Worm (Caenorhabditis elegans) whole organism, midembryonic: ENCODE data around the gene T03F7.5.

ENCODE experiments used
- T22C8.4 ChIP-seq: fragments of 200-800 bp; sonication (Bioruptor generic); IDR thresholded peaks from 2 replicates; pipeline ENCODE4 v1.3.6; 2022; ENCODE audit warnings: missing genetic modification characterization, missing compliant biosample characterization
- cog-1 ChIP-seq: sonication (generic microtip); optimal IDR thresholded peaks from 2 replicates; lab custom pipeline; 2016; ENCODE audit warnings: missing genetic modification characterization, missing compliant biosample characterization
- flt-1 ChIP-seq: fragments of 200-800 bp; sonication (Bioruptor generic); IDR thresholded peaks from 2 replicates; pipeline ENCODE4 v1.3.6; 2022; ENCODE audit warnings: missing genetic modification characterization, missing compliant biosample characterization
- klf-2 ChIP-seq: fragments of 200-800 bp; sonication (Bioruptor generic); conservative IDR thresholded peaks from 2 replicates; pipeline ENCODE4 v1.3.6; 2022; ENCODE audit warnings: missing genetic modification reagents, missing genetic modification characterization, missing compliant biosample characterization
- med-1 ChIP-seq: sonication (generic microtip); optimal IDR thresholded peaks from 2 replicates; lab custom pipeline; 2017; ENCODE audit warnings: missing genetic modification characterization, mild to moderate bottlenecking, missing compliant biosample characterization, antibody characterized with exemption, missing genetic modification reagents; ENCODE audit not compliant: insufficient read depth
- ref-1 ChIP-seq: fragments of 200-800 bp; sonication (Bioruptor generic); conservative IDR thresholded peaks from 2 replicates; pipeline ENCODE4 v1.3.6; 2022; ENCODE audit warnings: missing genetic modification reagents, missing genetic modification characterization, missing compliant biosample characterization
- tab-1 ChIP-seq: fragments of 200-800 bp; sonication (Bioruptor generic); IDR thresholded peaks from 2 replicates; pipeline ENCODE4 v1.3.6; 2022; ENCODE audit warnings: missing genetic modification characterization, missing compliant biosample characterization
- ztf-23 ChIP-seq: fragments of 200-800 bp; sonication (Bioruptor generic); IDR thresholded peaks from 2 replicates; pipeline ENCODE4 v1.3.6; 2022; ENCODE audit warnings: missing genetic modification reagents, missing genetic modification characterization, missing compliant biosample characterization
- ztf-29 ChIP-seq: fragments of 200-800 bp; sonication (Bioruptor generic); IDR thresholded peaks from 2 replicates; pipeline ENCODE4 v1.3.6; 2022; ENCODE audit warnings: missing genetic modification reagents, missing genetic modification characterization, missing compliant biosample characterization

- no peak for TF ChIP-seq ref-1 (GFP tag; lab: Robert Waterston, UW)
- no peak for TF ChIP-seq med-1 (GFP tag; lab: Kevin White, UChicago)
- no peak for TF ChIP-seq cog-1 (tag; lab: Kevin White, UChicago)
- TF ChIP-seq ztf-23 (GFP tag; lab: Robert Waterston, UW), result no peak
- no peak for TF ChIP-seq ztf-29
- no peak for TF ChIP-seq flt-1 (GFP tag; lab: Robert Waterston, UW)
- no peak for TF ChIP-seq klf-2
- no peak for TF ChIP-seq T22C8.4 (GFP tag; lab: Robert Waterston, UW)
- TF ChIP-seq tab-1 (GFP tag; lab: Robert Waterston, UW), result no peak
Measured at ce11 chrV:11311013-11311472, 12.5 kb upstream of the T03F7.5 start, which contains the start of gene T03F7.7.
